Worm (Caenorhabditis elegans): ENCODE results near the gene C18B2.4.

C18B2.4 gene

ce11 chrX:3600390-3600789, 5.2 kb downstream of the C18B2.4 start, which contains the start of gene cgr-1:
TSS of gene cgr-1 (minus strand) at chrX:3600457.
- TF ChIP-seq pha-4 (tag; optimal IDR thresholded peaks at IDR 0.05) (peak; percentile 32), elt-2 (tag; optimal IDR thresholded peaks at IDR 0.05) (peak; percentile 67), ztf-11 (tag; optimal IDR thresholded peaks at IDR 0.05) (no peak), pqm-1 (tag; optimal IDR thresholded peaks at IDR 0.05) (peak; percentile 69)

ce11 chrX:3599860-3600259, 5.7 kb downstream of the C18B2.4 start:
- TF ChIP-seq mml-1 (tag; optimal IDR thresholded peaks at IDR 0.05) (no peak), egl-5 (tag; optimal IDR thresholded peaks at IDR 0.05) (peak; percentile 94)

ce11 chrX:3596967-3597366, 8.6 kb downstream of the C18B2.4 start:
- TF ChIP-seq nhr-23 (tag; optimal IDR thresholded peaks at IDR 0.05) (peak; percentile 87), nhr-11 (tag; optimal IDR thresholded peaks at IDR 0.05) (no peak)

DNA sequence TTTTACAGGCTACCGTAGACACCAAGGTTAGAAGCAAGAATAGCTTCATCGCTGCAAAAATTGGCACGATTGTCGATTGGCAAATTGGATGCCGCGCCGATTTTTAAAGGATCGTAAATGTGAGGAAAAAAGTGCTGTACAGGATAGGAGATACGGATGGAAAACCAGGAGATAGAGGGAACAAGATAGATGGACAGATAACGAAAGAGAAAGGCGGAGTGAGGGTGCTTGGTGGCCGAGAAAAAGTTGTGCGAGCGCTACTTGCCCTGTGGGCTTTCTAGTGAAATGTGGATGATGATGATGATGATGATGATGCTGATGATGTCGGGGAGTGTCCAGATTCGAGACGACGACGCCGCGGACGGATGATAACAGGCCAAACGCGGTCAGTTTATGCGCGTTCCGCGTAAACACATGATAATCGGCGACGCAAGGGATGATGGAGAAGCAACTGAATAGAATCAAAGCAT, 9.2 kb downstream of the C18B2.4 start, which contains the start of gene T27A10.6:
T27A10.6 (minus strand) TSS at position 51 of the 470 bp plus-strand sequence.
- peak; percentile 51 for TF ChIP-seq nhr-23 (tag; optimal IDR thresholded peaks at IDR 0.05)
- peak; percentile 44 for TF ChIP-seq nhr-43 (tag; optimal IDR thresholded peaks at IDR 0.05; ENCODE audit: poor library complexity, severe bottlenecking)
- TF ChIP-seq nhr-11 (tag; optimal IDR thresholded peaks at IDR 0.05) = no peak
- no peak for TF ChIP-seq eor-1 (tag; optimal IDR thresholded peaks at IDR 0.05)

ce11 chrX:3590510-3590909, 15.0 kb downstream of the C18B2.4 start:
- no peak for TF ChIP-seq skn-1 (tag; optimal IDR thresholded peaks at IDR 0.05)
- no peak for TF ChIP-seq nhr-23 (tag; optimal IDR thresholded peaks at IDR 0.05)
- no peak for TF ChIP-seq nhr-11 (tag; optimal IDR thresholded peaks at IDR 0.05)
- TF ChIP-seq ceh-9 (tag; optimal IDR thresholded peaks at IDR 0.05) = no peak
- no peak for TF ChIP-seq mml-1 (tag; optimal IDR thresholded peaks at IDR 0.05)
- TF ChIP-seq egl-27 (tag; optimal IDR thresholded peaks at IDR 0.05) = no peak
- TF ChIP-seq fkh-2 (tag; optimal IDR thresholded peaks at IDR 0.05) = no peak
- no peak for TF ChIP-seq nhr-237 (tag; optimal IDR thresholded peaks at IDR 0.05)
- no peak for TF ChIP-seq elt-1 (tag; optimal IDR thresholded peaks at IDR 0.05)
- no peak for TF ChIP-seq R02D3.7 (tag; optimal IDR thresholded peaks at IDR 0.05)
- TF ChIP-seq unc-62 (GFP tag; optimal IDR thresholded peaks at IDR 0.05) = no peak
- no peak for TF ChIP-seq elt-2 (tag; optimal IDR thresholded peaks at IDR 0.05)

DNA sequence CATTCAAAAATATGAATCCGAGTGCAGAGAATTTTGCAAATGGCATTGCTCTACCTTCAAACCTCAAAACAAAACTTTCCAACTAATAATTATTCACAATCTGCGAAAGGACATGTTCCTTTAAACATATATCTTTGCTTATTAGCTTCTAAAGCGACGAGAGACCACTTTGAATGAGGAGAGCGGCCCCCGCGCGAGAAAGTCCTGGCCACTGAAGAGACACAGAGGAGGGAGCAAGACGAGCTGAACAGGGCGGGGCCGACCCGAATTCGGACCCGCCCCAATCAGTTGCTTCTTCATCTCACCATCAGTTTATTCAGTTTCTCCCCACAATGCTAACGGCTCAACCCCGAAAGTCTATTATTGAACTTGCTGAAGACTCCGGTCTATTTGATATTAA, 19.9 kb downstream of the C18B2.4 start, which contains the start of gene T27A10.2:
T27A10.2 (plus strand) TSS at position 333 of the 400 bp plus-strand sequence.
- TF ChIP-seq eor-1 (tag; optimal IDR thresholded peaks at IDR 0.05) = no peak
- no peak for TF ChIP-seq aly-2 (tag; optimal IDR thresholded peaks at IDR 0.05)
- no peak for TF ChIP-seq egl-5 (tag; optimal IDR thresholded peaks at IDR 0.05)
- no peak for TF ChIP-seq ceh-82 (tag; optimal IDR thresholded peaks at IDR 0.05)
- TF ChIP-seq skn-1 (tag; optimal IDR thresholded peaks at IDR 0.05) = no peak
- TF ChIP-seq ceh-9 (tag; optimal IDR thresholded peaks at IDR 0.05) = no peak
- TF ChIP-seq fos-1 (tag; optimal IDR thresholded peaks at IDR 0.05) = no peak
- TF ChIP-seq ZK546.5 (tag; optimal IDR thresholded peaks at IDR 0.05) = no peak
- TF ChIP-seq ama-1 (optimal IDR thresholded peaks at IDR 0.05) = no peak
- no peak for TF ChIP-seq fkh-2 (tag; optimal IDR thresholded peaks at IDR 0.05)
- TF ChIP-seq elt-1 (tag; optimal IDR thresholded peaks at IDR 0.05) = no peak
- no peak for TF ChIP-seq jun-1 (tag; optimal IDR thresholded peaks at IDR 0.05)
- TF ChIP-seq nhr-28 (tag; optimal IDR thresholded peaks at IDR 0.05) = no peak
- no peak for TF ChIP-seq egl-27 (tag; optimal IDR thresholded peaks at IDR 0.05)
- no peak for TF ChIP-seq zag-1 (tag; optimal IDR thresholded peaks at IDR 0.05)
- no peak for TF ChIP-seq mml-1 (tag; optimal IDR thresholded peaks at IDR 0.05)
- TF ChIP-seq unc-39 (tag; optimal IDR thresholded peaks at IDR 0.05) = no peak
- no peak for TF ChIP-seq nfya-1 (tag; optimal IDR thresholded peaks at IDR 0.05; ENCODE audit: insufficient read depth)

- no peak for TF ChIP-seq ceh-16 (tag; optimal IDR thresholded peaks at IDR 0.05)
- no peak for TF ChIP-seq R02D3.7 (tag; optimal IDR thresholded peaks at IDR 0.05)
Observed at ce11 chrX:3584481-3584880, 21.1 kb downstream of the C18B2.4 start.

Measured in whole organism, L3 larva.